Fruit fly (Drosophila melanogaster) whole organism, adult: ENCODE results near the gene CG2224.

ENCODE experiments used
- CG11617 ChIP-seq: fragments of 200-800 bp; sonication (Bioruptor generic); optimal IDR thresholded peaks from 2 replicates; lab custom pipeline; 2017; ENCODE audit warnings: mild to moderate bottlenecking, missing biosample characterization, missing genetic modification reagents, missing genetic modification characterization
- CG14711 ChIP-seq: fragments of 200-800 bp; sonication (Bioruptor generic); optimal IDR thresholded peaks from 2 replicates; lab custom pipeline; 2018; ENCODE audit warnings: missing biosample characterization, mild to moderate bottlenecking, missing genetic modification characterization, moderate library complexity
- CG1620 ChIP-seq: fragments of 200-800 bp; sonication (Bioruptor generic); optimal IDR thresholded peaks from 2 replicates; lab custom pipeline; 2016; ENCODE audit warnings: missing biosample characterization, missing genetic modification characterization
- Clk ChIP-seq: fragments of 200-800 bp; sonication (Bioruptor generic); optimal IDR thresholded peaks from 2 replicates; lab custom pipeline; 2017; ENCODE audit warnings: missing biosample characterization, missing genetic modification characterization
- Hr96 ChIP-seq: fragments of 200-800 bp; sonication (Bioruptor generic); optimal IDR thresholded peaks from 2 replicates; lab custom pipeline; 2016; ENCODE audit warnings: missing biosample characterization, missing genetic modification characterization
- cnc ChIP-seq, 2 experiments: fragments of >200 bp; optimal IDR thresholded peaks; 2 replicates each; lab custom pipeline; 2017
- kay ChIP-seq: fragments of 200-800 bp; sonication (Bioruptor generic); peaks from one replicate; lab custom pipeline; 2016; ENCODE audit warnings: missing biosample characterization, missing genetic modification characterization, borderline replicate concordance
- pad ChIP-seq: fragments of 200-800 bp; sonication (Bioruptor generic); optimal IDR thresholded peaks from 3 replicates; lab custom pipeline; 2017; ENCODE audit warnings: missing biosample characterization, missing genetic modification characterization, mild to moderate bottlenecking, moderate library complexity, missing genetic modification reagents

DNA sequence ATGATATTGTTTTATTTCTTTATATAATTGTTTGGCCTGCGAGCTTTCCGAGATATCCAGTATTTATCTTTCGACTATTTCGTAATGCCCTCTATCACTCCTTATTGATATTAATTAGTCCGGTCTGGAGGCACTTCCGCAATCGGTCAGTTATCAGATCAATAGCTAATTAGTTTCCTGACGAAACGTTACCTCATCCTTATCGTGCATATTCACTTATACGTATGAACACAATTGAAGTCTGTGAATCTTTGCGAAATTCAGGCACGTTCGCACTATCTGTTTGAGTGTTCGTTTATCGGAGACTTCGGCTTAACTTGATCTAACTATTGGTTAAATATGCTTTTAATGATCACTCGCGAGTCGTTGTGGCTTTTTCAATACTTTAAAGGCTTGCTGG is 5.9 kb downstream of the CG2224 start:
- TF ChIP-seq CG1620 (GFP tag; lab: Kevin White, UChicago) (no peak), cnc (optimal IDR thresholded peaks at IDR 0.05; lab: Kevin White, UChicago) (no peak), CG11617 (no peak), Clk (GFP tag; lab: Kevin White, UChicago) (no peak), kay (peak; percentile 67), Hr96 (GFP tag; lab: Kevin White, UChicago) (no peak), CG14711 (tag; lab: Kevin White, UChicago) (no peak), pad (GFP tag; lab: Kevin White, UChicago) (no peak)
